Worm (Caenorhabditis elegans): ENCODE results near the gene inx-9.

inx-9 gene

DNA sequence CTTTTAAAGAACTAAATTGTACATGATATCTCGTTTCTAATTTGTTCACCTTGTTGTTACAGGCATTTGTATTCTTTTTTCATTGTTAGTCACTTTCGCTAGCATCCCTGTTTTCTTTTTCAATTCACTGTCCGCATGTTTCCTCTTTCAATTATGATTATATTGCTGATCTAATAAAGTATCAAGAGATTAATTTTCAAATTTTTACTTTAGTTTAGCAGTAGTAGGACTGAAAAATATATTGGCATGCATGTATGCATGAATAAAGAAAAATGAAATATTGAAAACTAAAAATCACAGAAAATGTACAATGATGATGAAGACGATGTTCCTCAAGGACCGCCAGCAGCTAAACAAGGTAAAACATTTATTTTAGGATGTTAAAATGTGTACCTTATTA lies 38.1 kb upstream of the inx-9 start, which contains the start of gene rbm-17:
Gene rbm-17 (plus strand): TSS at position 301 of the 400 bp plus-strand sequence.
- no peak for TF ChIP-seq nhr-237 (tag; optimal IDR thresholded peaks at IDR 0.05)
- no peak for TF ChIP-seq nhr-11 (tag; optimal IDR thresholded peaks at IDR 0.05)
- TF ChIP-seq pha-4 (tag; optimal IDR thresholded peaks at IDR 0.05) = no peak
- no peak for TF ChIP-seq aly-2 (tag; optimal IDR thresholded peaks at IDR 0.05)
- TF ChIP-seq elt-1 (tag; optimal IDR thresholded peaks at IDR 0.05) = no peak
- TF ChIP-seq lin-15B (tag; optimal IDR thresholded peaks at IDR 0.05) = no peak
- no peak for TF ChIP-seq daf-12 (tag; optimal IDR thresholded peaks at IDR 0.05)
- no peak for TF ChIP-seq eor-1 (tag; optimal IDR thresholded peaks at IDR 0.05)
- no peak for TF ChIP-seq ZK546.5 (tag; optimal IDR thresholded peaks at IDR 0.05)
- TF ChIP-seq nfya-1 (tag; optimal IDR thresholded peaks at IDR 0.05; ENCODE audit: insufficient read depth) = no peak
- TF ChIP-seq R02D3.7 (tag; optimal IDR thresholded peaks at IDR 0.05) = no peak
- no peak for TF ChIP-seq mdl-1 (tag; optimal IDR thresholded peaks at IDR 0.05)
- TF ChIP-seq elt-2 (tag; optimal IDR thresholded peaks at IDR 0.05) = no peak
- TF ChIP-seq unc-39 (tag; optimal IDR thresholded peaks at IDR 0.05) = no peak
- no peak for TF ChIP-seq mml-1 (tag; optimal IDR thresholded peaks at IDR 0.05)
- TF ChIP-seq egl-27 (tag; optimal IDR thresholded peaks at IDR 0.05) = no peak
- no peak for TF ChIP-seq ceh-82 (tag; optimal IDR thresholded peaks at IDR 0.05)
- no peak for TF ChIP-seq lin-39 (tag; optimal IDR thresholded peaks at IDR 0.05)
- TF ChIP-seq skn-1 (tag; optimal IDR thresholded peaks at IDR 0.05) = no peak

DNA sequence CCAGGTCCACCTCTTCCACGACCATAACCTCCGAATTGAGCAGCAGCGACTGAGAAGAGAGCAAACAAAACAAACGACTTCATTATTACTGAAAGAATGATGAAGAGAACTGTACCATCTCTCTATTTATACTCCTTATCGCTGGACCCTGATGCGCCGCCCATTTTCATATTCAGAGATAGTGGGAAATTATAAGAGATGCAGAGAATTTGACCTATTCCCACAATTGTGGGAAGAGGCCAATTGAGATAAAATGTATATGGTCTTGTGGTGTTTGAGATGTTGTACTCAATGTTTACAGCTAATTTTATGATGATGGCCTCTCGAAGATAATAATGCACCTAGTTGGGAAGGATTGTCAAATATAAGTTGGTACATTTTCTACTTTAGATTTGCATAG lies 35.2 kb upstream of the inx-9 start, which contains the start of gene ttr-50:
Gene ttr-50 (minus strand): TSS at position 101 of the 400 bp plus-strand sequence.
- no peak for TF ChIP-seq lsy-12 (tag; optimal IDR thresholded peaks at IDR 0.05)
- TF ChIP-seq ceh-28 (tag; optimal IDR thresholded peaks at IDR 0.05) = no peak
- TF ChIP-seq lin-15B (tag; optimal IDR thresholded peaks at IDR 0.05) = no peak
- no peak for TF ChIP-seq aly-2 (tag; optimal IDR thresholded peaks at IDR 0.05)
- TF ChIP-seq nhr-77 (tag; optimal IDR thresholded peaks at IDR 0.05) = no peak
- TF ChIP-seq skn-1 (tag; optimal IDR thresholded peaks at IDR 0.05) = no peak
- no peak for TF ChIP-seq tbx-2 (tag; optimal IDR thresholded peaks at IDR 0.05)
- no peak for TF ChIP-seq unc-62 (GFP tag; optimal IDR thresholded peaks at IDR 0.05)
- TF ChIP-seq daf-12 (tag; optimal IDR thresholded peaks at IDR 0.05) = no peak
- TF ChIP-seq ztf-11 (tag; optimal IDR thresholded peaks at IDR 0.05) = no peak

DNA sequence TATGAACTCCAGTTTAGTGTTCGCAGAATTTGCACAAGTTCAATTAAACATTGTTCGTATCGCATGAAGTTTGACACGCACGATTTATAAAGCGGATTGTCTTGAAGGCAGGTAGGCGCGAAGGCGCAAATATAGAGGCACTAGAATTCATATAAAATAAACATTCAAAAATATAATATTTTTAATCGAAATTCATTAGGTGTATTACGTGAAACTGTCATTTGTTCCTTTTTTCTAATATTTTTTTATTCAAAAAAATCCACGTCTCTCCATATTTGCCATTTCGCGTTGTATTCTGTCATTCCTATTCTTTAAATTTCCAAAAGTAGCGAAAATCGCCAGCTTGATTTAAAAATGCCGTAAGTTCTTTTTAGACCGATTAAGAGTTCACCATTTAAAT lies 34.4 kb upstream of the inx-9 start, which contains the start of gene ZK809.1:
Gene ZK809.1 (plus strand): TSS at position 301 of the 400 bp plus-strand sequence.
- TF ChIP-seq elt-2 (tag; optimal IDR thresholded peaks at IDR 0.05) (no peak), elt-1 (tag; optimal IDR thresholded peaks at IDR 0.05) (no peak), zag-1 (tag; optimal IDR thresholded peaks at IDR 0.05) (no peak), aly-2 (tag; optimal IDR thresholded peaks at IDR 0.05) (no peak), sea-2 (GFP tag; optimal IDR thresholded peaks at IDR 0.05) (no peak), nhr-28 (tag; optimal IDR thresholded peaks at IDR 0.05) (no peak), lsy-12 (tag; optimal IDR thresholded peaks at IDR 0.05) (no peak), lin-15B (tag; optimal IDR thresholded peaks at IDR 0.05) (no peak), ceh-9 (tag; optimal IDR thresholded peaks at IDR 0.05) (no peak), nhr-25 (tag; optimal IDR thresholded peaks at IDR 0.05) (no peak), daf-12 (tag; optimal IDR thresholded peaks at IDR 0.05) (no peak)

DNA sequence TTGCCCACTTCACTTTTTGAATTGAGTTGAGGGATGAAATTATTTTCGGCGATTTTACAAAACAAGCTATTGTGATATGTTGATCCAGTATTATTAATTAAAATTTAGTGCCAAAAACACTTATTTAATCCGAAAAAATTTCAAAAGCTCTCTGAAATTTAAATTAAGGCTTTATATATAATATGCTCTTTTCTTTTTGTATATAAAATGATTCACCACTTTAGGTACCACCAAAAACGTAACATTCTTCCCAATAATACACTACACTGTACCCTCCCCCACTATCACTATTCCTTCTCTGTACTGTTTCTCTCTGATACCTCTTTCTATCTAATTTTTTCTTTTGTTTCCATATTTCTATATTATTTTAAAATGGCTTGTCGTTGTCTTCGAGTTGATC lies 32.3 kb upstream of the inx-9 start, which contains the start of gene prx-2:
Gene prx-2 (plus strand): TSS at position 301 of the 400 bp plus-strand sequence.
- TF ChIP-seq hmg-11 (tag; optimal IDR thresholded peaks at IDR 0.05) = no peak
- TF ChIP-seq ceh-28 (tag; optimal IDR thresholded peaks at IDR 0.05) = no peak
- no peak for TF ChIP-seq nhr-76 (tag; optimal IDR thresholded peaks at IDR 0.05)
- TF ChIP-seq ZK546.5 (tag; optimal IDR thresholded peaks at IDR 0.05) = no peak
- TF ChIP-seq nhr-28 (tag; optimal IDR thresholded peaks at IDR 0.05) = no peak

DNA sequence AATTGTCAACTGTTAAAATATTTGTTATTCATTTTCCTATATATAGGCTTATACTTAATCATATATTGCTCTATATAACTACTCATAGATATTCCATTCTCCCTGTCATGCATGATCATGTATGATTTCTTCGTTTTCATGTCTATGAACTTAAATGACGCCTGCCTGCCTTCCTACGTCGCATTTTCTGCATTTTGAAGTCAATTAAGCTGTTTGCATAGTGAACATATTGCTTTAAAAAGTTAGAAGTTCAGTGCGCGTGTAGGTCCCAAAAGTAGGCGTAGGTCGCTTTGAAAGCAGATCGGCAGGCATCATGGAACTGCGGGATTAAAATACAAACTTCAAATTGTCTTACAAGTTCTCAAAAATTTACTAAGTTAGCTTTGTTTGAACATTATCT lies 31.4 kb upstream of the inx-9 start:
- TF ChIP-seq ama-1 (optimal IDR thresholded peaks at IDR 0.05) (peak; percentile 14), daf-12 (tag; optimal IDR thresholded peaks at IDR 0.05) (no peak)

DNA sequence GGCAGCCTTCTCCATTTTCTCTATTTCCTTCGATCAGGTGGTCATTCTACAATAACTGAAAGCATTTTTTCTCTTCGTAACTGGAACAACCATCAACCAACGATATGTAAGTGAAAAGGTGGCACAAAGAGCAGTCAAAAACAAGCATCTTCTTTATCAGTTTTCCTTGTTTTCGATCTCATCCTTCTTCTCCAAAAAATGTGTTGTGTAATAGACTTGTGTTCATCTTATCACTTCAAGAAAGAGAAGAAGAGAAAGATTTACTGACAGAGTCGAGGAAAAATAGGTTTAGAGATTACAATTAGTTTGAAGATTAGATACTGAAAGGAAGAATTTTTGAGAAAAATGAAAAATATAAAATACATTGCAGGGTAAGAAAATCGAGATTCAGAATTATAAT lies 30.8 kb upstream of the inx-9 start:
- TF ChIP-seq egl-5 (tag; optimal IDR thresholded peaks at IDR 0.05) (peak; percentile 39), fkh-2 (tag; optimal IDR thresholded peaks at IDR 0.05) (no peak), nhr-11 (tag; optimal IDR thresholded peaks at IDR 0.05) (peak; percentile 26), elt-2 (tag; optimal IDR thresholded peaks at IDR 0.05) (peak; percentile 3), ama-1 (optimal IDR thresholded peaks at IDR 0.05) (peak; percentile 14), fkh-10 (GFP tag; optimal IDR thresholded peaks at IDR 0.05) (no peak)

Measured in whole organism, L3 larva.